Worm (Caenorhabditis elegans) whole organism, early embryonic: ENCODE measurements around the gene dpy-28.

ENCODE experiments used
- pes-1 ChIP-seq: fragments of 200-800 bp; sonication (Bioruptor generic); IDR thresholded peaks from 2 replicates; pipeline ENCODE4 v1.3.6; 2022; ENCODE audit warnings: missing genetic modification reagents, missing genetic modification characterization, missing compliant biosample characterization
- tbx-37 ChIP-seq: fragments of 200-800 bp; sonication (Bioruptor generic); conservative IDR thresholded peaks from 2 replicates; pipeline ENCODE4 v1.3.6; 2022; ENCODE audit warnings: missing genetic modification reagents, missing genetic modification characterization, missing compliant biosample characterization

DNA sequence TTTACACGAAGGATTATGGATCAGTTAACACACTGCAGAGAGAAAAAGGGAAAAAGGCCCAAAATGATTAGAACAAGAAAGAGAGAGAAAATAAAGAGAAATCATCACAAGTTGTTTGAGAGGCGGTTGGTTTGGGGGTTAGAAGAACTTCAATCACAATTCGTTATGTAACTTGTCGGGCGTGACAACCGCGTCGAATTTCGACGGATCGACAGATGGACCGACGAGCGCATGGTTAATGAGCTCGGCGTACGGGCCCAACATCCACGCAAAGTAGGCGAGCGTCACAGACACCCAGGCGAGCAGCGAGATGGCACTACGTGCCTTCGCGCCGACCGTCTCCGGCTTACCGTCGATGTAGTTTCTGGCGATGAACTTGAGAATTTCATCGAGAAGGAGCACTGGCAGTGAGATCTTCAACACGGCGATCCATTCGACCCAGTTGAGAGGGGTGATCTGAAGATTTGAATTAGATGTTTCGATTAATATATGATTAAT lies 49.9 kb downstream of the dpy-28 start:
- no peak for TF ChIP-seq pes-1
- TF ChIP-seq tbx-37, result no peak
